Fruit fly (Drosophila melanogaster): ENCODE measurements around the gene Cpr65Ax2.

Cpr65Ax2 gene

dm6 chr3L:6184884-6185438, 34.3 kb upstream of the Cpr65Ax2 start, which contains the start of the genes D19B and CG43293 (continued):
- TF ChIP-seq Six4 (GFP tag; optimal IDR thresholded peaks at IDR 0.05), result peak; percentile 90
- TF ChIP-seq CG32772 (GFP tag; IDR thresholded peaks at IDR 0.05), result peak; percentile 85
- peak; percentile 80 for TF ChIP-seq Asciz (GFP tag; optimal IDR thresholded peaks at IDR 0.05)
- TF ChIP-seq CG30020 (tag; optimal IDR thresholded peaks at IDR 0.05), result peak; percentile 53
- peak; percentile 63 for TF ChIP-seq kah (GFP tag; optimal IDR thresholded peaks at IDR 0.05)
- TF ChIP-seq ara (GFP tag; IDR thresholded peaks at IDR 0.05), result peak; percentile 88
- TF ChIP-seq Mad (GFP tag; optimal IDR thresholded peaks at IDR 0.05), result peak; percentile 87
- TF ChIP-seq tgo (GFP tag; IDR thresholded peaks at IDR 0.05), result peak; percentile 92
- TF ChIP-seq CG3838 (GFP tag; optimal IDR thresholded peaks at IDR 0.05), result peak; percentile 71
- TF ChIP-seq CG3163 (GFP tag; optimal IDR thresholded peaks at IDR 0.05), result peak; percentile 65
- TF ChIP-seq crol (GFP tag; IDR thresholded peaks at IDR 0.05), result peak; percentile 34; the same call in 1 of the 2 replicates
- TF ChIP-seq zen2 (GFP tag; IDR thresholded peaks at IDR 0.05; ENCODE audit: partially characterized antibody), result peak; percentile 5; the same call in 1 of the 3 replicates
- TF ChIP-seq CG14667 (GFP tag; IDR thresholded peaks at IDR 0.05), result peak; percentile 77
- TF ChIP-seq lola (GFP tag; optimal IDR thresholded peaks at IDR 0.05), result peak in 1 of 3 experiments; percentile 66
- TF ChIP-seq CG31441 (GFP tag; IDR thresholded peaks at IDR 0.05), result peak; percentile 79
- peak; percentile 45; the same call in 1 of the 2 replicates for TF ChIP-seq hbn (GFP tag; IDR thresholded peaks at IDR 0.05; ENCODE audit: partially characterized antibody)
- peak; percentile 83 for TF ChIP-seq oc (tag; optimal IDR thresholded peaks at IDR 0.05)
- TF ChIP-seq CkIIα-i1 (GFP tag; IDR thresholded peaks at IDR 0.05), result peak; percentile 43; the same call in 1 of the 2 replicates
- TF ChIP-seq br (optimal IDR thresholded peaks at IDR 0.05), result no peak
- TF ChIP-seq nmo (GFP tag; optimal IDR thresholded peaks at IDR 0.05), result peak; percentile 78
- peak; percentile 90 for TF ChIP-seq CG18599 (GFP tag; optimal IDR thresholded peaks at IDR 0.05)
- peak; percentile 95 for TF ChIP-seq lilli (GFP tag; optimal IDR thresholded peaks at IDR 0.05)
- peak; percentile 77 for TF ChIP-seq zen (tag; optimal IDR thresholded peaks at IDR 0.05)
- TF ChIP-seq CG6791 (GFP tag; IDR thresholded peaks at IDR 0.05; ENCODE audit: partially characterized antibody), result peak; percentile 59; the same call in 2 of the 3 replicates
- TF ChIP-seq Bteb2 (GFP tag; optimal IDR thresholded peaks at IDR 0.05), result peak; percentile 78
- peak; percentile 84 for TF ChIP-seq tup (GFP tag; optimal IDR thresholded peaks at IDR 0.05)
- TF ChIP-seq Drgx (GFP tag; IDR thresholded peaks at IDR 0.05), result peak; percentile 92
- peak; percentile 80 for TF ChIP-seq CG10274 (GFP tag; optimal IDR thresholded peaks at IDR 0.05)
- TF ChIP-seq CG14014 (GFP tag; IDR thresholded peaks at IDR 0.05), result peak; percentile 92
- TF ChIP-seq CG6683 (GFP tag; optimal IDR thresholded peaks at IDR 0.05), result peak; percentile 69
- TF ChIP-seq Hr51 (GFP tag; optimal IDR thresholded peaks at IDR 0.05), result peak; percentile 85 to 86
- peak; percentile 73 for TF ChIP-seq NK7.1 (GFP tag; optimal IDR thresholded peaks at IDR 0.05)
- peak; percentile 91 for TF ChIP-seq Atf6 (GFP tag; IDR thresholded peaks at IDR 0.05)
- TF ChIP-seq kay (GFP tag; optimal IDR thresholded peaks at IDR 0.05), result peak; percentile 85
- peak; percentile 59 for TF ChIP-seq Myb (GFP tag; optimal IDR thresholded peaks at IDR 0.05)
- peak; percentile 50; the same call in 2 of the 3 replicates for TF ChIP-seq CG16813 (GFP tag; IDR thresholded peaks at IDR 0.05; ENCODE audit: partially characterized antibody)
- no peak for TF ChIP-seq corto (GFP tag; optimal IDR thresholded peaks at IDR 0.05)
- peak; percentile 81 for TF ChIP-seq pzg (GFP tag; optimal IDR thresholded peaks at IDR 0.05)
- peak; percentile 97 for TF ChIP-seq CG32532 (GFP tag; IDR thresholded peaks at IDR 0.05)
- peak; percentile 80 for TF ChIP-seq pb (GFP tag; optimal IDR thresholded peaks at IDR 0.05)
- peak; percentile 82 for TF ChIP-seq D (optimal IDR thresholded peaks at IDR 0.05)
- peak; percentile 80 for TF ChIP-seq D (GFP tag; optimal IDR thresholded peaks at IDR 0.05)
- peak; percentile 87 for TF ChIP-seq B-H2 (GFP tag; optimal IDR thresholded peaks at IDR 0.05)
- TF ChIP-seq run (tag; optimal IDR thresholded peaks at IDR 0.05), result no peak
- peak; percentile 93 for TF ChIP-seq Antp (GFP tag; optimal IDR thresholded peaks at IDR 0.05)
- peak; percentile 93 for TF ChIP-seq H2.0 (GFP tag; IDR thresholded peaks at IDR 0.05)
- peak; percentile 95 for TF ChIP-seq CG11247 (GFP tag; IDR thresholded peaks at IDR 0.05)
- TF ChIP-seq Hr3 (GFP tag; optimal IDR thresholded peaks at IDR 0.05), result peak; percentile 89
- TF ChIP-seq shn (GFP tag; optimal IDR thresholded peaks at IDR 0.05), result peak; percentile 85
- no peak for TF ChIP-seq yki (optimal IDR thresholded peaks at IDR 0.05)
